Fruit fly (Drosophila melanogaster) whole organism, embryonic: ENCODE data around the gene Pp2A-29B.

Experiments
- B-H2 ChIP-seq: fragments of 200-800 bp; sonication (Bioruptor generic); optimal IDR thresholded peaks from 2 replicates; lab custom pipeline; 2018; ENCODE audit warnings: missing biosample characterization, mild to moderate bottlenecking, missing genetic modification characterization
- BEAF-32 ChIP-seq: fragments of 200-800 bp; sonication (Bioruptor generic); optimal IDR thresholded peaks from 3 replicates; lab custom pipeline; 2017; ENCODE audit warnings: missing biosample characterization, missing genetic modification characterization, mild to moderate bottlenecking, moderate library complexity, missing genetic modification reagents
- CG10147 ChIP-seq: fragments of 200-800 bp; sonication (Bioruptor generic); optimal IDR thresholded peaks from 2 replicates; lab custom pipeline; 2019; ENCODE audit warnings: missing biosample characterization, mild to moderate bottlenecking, missing genetic modification characterization, moderate library complexity
- CG10267 ChIP-seq: fragments of 200-800 bp; sonication (Bioruptor generic); optimal IDR thresholded peaks from 2 replicates; lab custom pipeline; 2018; ENCODE audit warnings: missing biosample characterization, mild to moderate bottlenecking, missing genetic modification characterization, moderate library complexity
- CG11695 ChIP-seq: fragments of 200-800 bp; sonication (Bioruptor generic); IDR thresholded peaks from 3 replicates; pipeline ENCODE4 v1.3.6; 2022; ENCODE audit warnings: missing biosample characterization, missing genetic modification characterization
- CG14014 ChIP-seq: fragments of 200-800 bp; sonication (Bioruptor generic); IDR thresholded peaks from 2 replicates; pipeline ENCODE4 v1.3.6; 2022; ENCODE audit warnings: missing biosample characterization, missing genetic modification characterization
- CG14965 ChIP-seq: fragments of 200-800 bp; sonication (Bioruptor generic); optimal IDR thresholded peaks from 2 replicates; lab custom pipeline; 2016; ENCODE audit warnings: missing biosample characterization, missing genetic modification characterization, borderline replicate concordance
- CG15011 ChIP-seq: fragments of 200-800 bp; sonication (Bioruptor generic); optimal IDR thresholded peaks from 3 replicates; lab custom pipeline; 2018; ENCODE audit warnings: missing biosample characterization, mild to moderate bottlenecking, missing genetic modification characterization
- CG15073 ChIP-seq: fragments of 200-800 bp; sonication (Bioruptor generic); optimal IDR thresholded peaks from 2 replicates; lab custom pipeline; 2016; ENCODE audit warnings: missing biosample characterization, missing genetic modification characterization
- CG17186 ChIP-seq: fragments of 200-800 bp; sonication (Bioruptor generic); optimal IDR thresholded peaks from 3 replicates; lab custom pipeline; 2017; ENCODE audit warnings: missing biosample characterization, missing genetic modification reagents, missing genetic modification characterization
- CG17328 ChIP-seq: fragments of 200-800 bp; sonication (Bioruptor generic); IDR thresholded peaks from 2 replicates; pipeline ENCODE4 v1.3.6; 2022; ENCODE audit warnings: missing biosample characterization, missing genetic modification characterization
- CG17385 ChIP-seq: fragments of 200-800 bp; sonication (Bioruptor generic); optimal IDR thresholded peaks from 3 replicates; lab custom pipeline; 2018; ENCODE audit warnings: missing biosample characterization, mild to moderate bottlenecking, missing genetic modification characterization
- CG18599 ChIP-seq: fragments of 200-800 bp; sonication (Bioruptor generic); optimal IDR thresholded peaks from 3 replicates; lab custom pipeline; 2017; ENCODE audit warnings: missing biosample characterization, missing genetic modification characterization, mild to moderate bottlenecking, moderate library complexity, missing genetic modification reagents
- CG31365 ChIP-seq: fragments of 200-800 bp; sonication (Bioruptor generic); optimal IDR thresholded peaks from 2 replicates; lab custom pipeline; 2018; ENCODE audit warnings: missing biosample characterization, mild to moderate bottlenecking, missing genetic modification characterization
- CG31388 ChIP-seq: fragments of 200-800 bp; sonication (Bioruptor generic); optimal IDR thresholded peaks from 2 replicates; lab custom pipeline; 2016; ENCODE audit warnings: missing biosample characterization, missing genetic modification characterization
- CG32767 ChIP-seq: fragments of 200-800 bp; sonication (Bioruptor generic); IDR thresholded peaks from 2 replicates; pipeline ENCODE4 v1.3.6; 2022; ENCODE audit warnings: missing biosample characterization, missing genetic modification characterization
- CG3838 ChIP-seq: fragments of 200-800 bp; sonication (Bioruptor generic); optimal IDR thresholded peaks from 3 replicates; lab custom pipeline; 2016; ENCODE audit warnings: missing biosample characterization, missing genetic modification characterization
- CG4282 ChIP-seq: fragments of 200-800 bp; sonication (Bioruptor generic); optimal IDR thresholded peaks from 2 replicates; lab custom pipeline; 2016; ENCODE audit warnings: missing biosample characterization, missing genetic modification characterization
- CG7839 ChIP-seq: fragments of 200-800 bp; sonication (Bioruptor generic); optimal IDR thresholded peaks from 3 replicates; lab custom pipeline; 2018; ENCODE audit warnings: missing biosample characterization, mild to moderate bottlenecking, missing genetic modification characterization, moderate library complexity
- Camta ChIP-seq: fragments of 200-800 bp; sonication (Bioruptor generic); optimal IDR thresholded peaks from 2 replicates; lab custom pipeline; 2016; ENCODE audit warnings: missing biosample characterization, missing genetic modification characterization
- Chrac-16 ChIP-seq: fragments of 200-800 bp; sonication (Bioruptor generic); optimal IDR thresholded peaks from 3 replicates; lab custom pipeline; 2016; ENCODE audit warnings: missing biosample characterization, missing genetic modification characterization
- CkIIα-i1 ChIP-seq: fragments of 200-800 bp; sonication (Bioruptor generic); IDR thresholded peaks from 2 replicates; pipeline ENCODE4 v1.3.6; 2022; ENCODE audit warnings: missing biosample characterization, missing genetic modification characterization
- Dll ChIP-seq: fragments of 200-800 bp; sonication (Bioruptor generic); IDR thresholded peaks from 4 replicates; pipeline ENCODE4 v1.3.6; 2022; ENCODE audit warnings: missing biosample characterization, missing genetic modification characterization; ENCODE audit not compliant: partially characterized antibody
- Doc2 ChIP-seq: fragments of 200-800 bp; sonication (Bioruptor generic); IDR thresholded peaks from 2 replicates; pipeline ENCODE4 v1.3.6; 2022; ENCODE audit warnings: missing biosample characterization, missing genetic modification characterization
- Fer3 ChIP-seq: fragments of 200-800 bp; sonication (Bioruptor generic); optimal IDR thresholded peaks from 2 replicates; lab custom pipeline; 2018; ENCODE audit warnings: missing biosample characterization, mild to moderate bottlenecking, missing genetic modification characterization, moderate library complexity
- GATAe ChIP-seq: fragments of 200-800 bp; sonication (Bioruptor generic); conservative IDR thresholded peaks from 2 replicates; pipeline ENCODE4 v1.3.6; 2022; ENCODE audit warnings: missing biosample characterization, missing genetic modification characterization
- Hand ChIP-seq: fragments of 200-800 bp; sonication (Bioruptor generic); optimal IDR thresholded peaks from 2 replicates; lab custom pipeline; 2017; ENCODE audit warnings: mild to moderate bottlenecking, missing biosample characterization, missing genetic modification reagents, missing genetic modification characterization
- Hmr ChIP-seq: fragments of 200-800 bp; sonication (Bioruptor generic); optimal IDR thresholded peaks from 3 replicates; lab custom pipeline; 2017; ENCODE audit warnings: mild to moderate bottlenecking, missing biosample characterization, missing genetic modification reagents, missing genetic modification characterization
- NK7.1 ChIP-seq: fragments of 200-800 bp; sonication (Bioruptor generic); optimal IDR thresholded peaks from 3 replicates; lab custom pipeline; 2016; ENCODE audit warnings: missing biosample characterization, missing genetic modification characterization
- Opbp ChIP-seq: fragments of 200-800 bp; sonication (Bioruptor generic); IDR thresholded peaks from 3 replicates; pipeline ENCODE4 v1.3.6; 2022; ENCODE audit warnings: missing biosample characterization, missing genetic modification characterization; ENCODE audit not compliant: partially characterized antibody
- PHDP ChIP-seq: fragments of 200-800 bp; sonication (Bioruptor generic); optimal IDR thresholded peaks from 3 replicates; lab custom pipeline; 2018; ENCODE audit warnings: missing biosample characterization, mild to moderate bottlenecking, missing genetic modification characterization, moderate library complexity
- Side ChIP-seq: fragments of 200-800 bp; sonication (Bioruptor generic); optimal IDR thresholded peaks from 2 replicates; lab custom pipeline; 2016; ENCODE audit warnings: missing biosample characterization, missing genetic modification characterization
- Ssrp ChIP-seq: fragments of 200-800 bp; sonication (Bioruptor generic); optimal IDR thresholded peaks from 2 replicates; lab custom pipeline; 2018; ENCODE audit warnings: missing biosample characterization, mild to moderate bottlenecking, missing genetic modification characterization, moderate library complexity
- TFAM ChIP-seq: fragments of 200-800 bp; sonication (Bioruptor generic); optimal IDR thresholded peaks from 2 replicates; lab custom pipeline; 2017; ENCODE audit warnings: missing biosample characterization, missing genetic modification characterization, inconsistent platforms
- br ChIP-seq: fragments of >200 bp; optimal IDR thresholded peaks from 2 replicates; lab custom pipeline; 2017
- cato ChIP-seq: fragments of 200-800 bp; sonication (Bioruptor generic); optimal IDR thresholded peaks from 2 replicates; lab custom pipeline; 2016; ENCODE audit warnings: missing biosample characterization, missing genetic modification characterization, borderline replicate concordance
- crol ChIP-seq: fragments of 200-800 bp; sonication (Bioruptor generic); IDR thresholded peaks from 2 replicates; pipeline ENCODE4 v1.3.6; 2022; ENCODE audit warnings: missing biosample characterization, missing genetic modification characterization
- dati ChIP-seq: fragments of 200-800 bp; sonication (Bioruptor generic); IDR thresholded peaks from 2 replicates; pipeline ENCODE4 v1.3.6; 2022; ENCODE audit warnings: missing biosample characterization, missing genetic modification characterization
- dpn ChIP-seq, 2 experiments: fragments of 200-800 bp; sonication (Bioruptor generic); optimal IDR thresholded peaks; 3 replicates each; lab custom pipeline; 2016; ENCODE audit warnings: missing biosample characterization in 2 of 2, missing genetic modification characterization in 2 of 2
- esg ChIP-seq: fragments of 200-800 bp; sonication (Bioruptor generic); conservative IDR thresholded peaks from 2 replicates; pipeline ENCODE4 v1.3.6; 2022; ENCODE audit warnings: missing biosample characterization, missing genetic modification characterization
- gfzf ChIP-seq: fragments of 200-800 bp; sonication (Bioruptor generic); optimal IDR thresholded peaks from 2 replicates; lab custom pipeline; 2016; ENCODE audit warnings: missing biosample characterization, mild to moderate bottlenecking, missing genetic modification characterization, moderate library complexity
- mld ChIP-seq: fragments of 200-800 bp; sonication (Bioruptor generic); IDR thresholded peaks from 3 replicates; pipeline ENCODE4 v1.3.6; 2022; ENCODE audit warnings: missing biosample characterization, missing genetic modification characterization; ENCODE audit not compliant: partially characterized antibody
- org-1 ChIP-seq: fragments of 200-800 bp; sonication (Bioruptor generic); optimal IDR thresholded peaks from 2 replicates; lab custom pipeline; 2017; ENCODE audit warnings: missing biosample characterization, missing genetic modification characterization
- prd ChIP-seq, 3 experiments: fragments of >200 bp in 2 of 3; fragments of 200-800 bp in 1 of 3; sonication (Bioruptor generic) in 1 of 3; optimal IDR thresholded peaks in 2 of 3; IDR thresholded peaks in 1 of 3; 2 replicates in 2 of 3; 3 replicates in 1 of 3; pipeline versions ENCODE4 v1.3.6 to Lab custom; 2017 to 2022; ENCODE audit warnings: missing biosample characterization in 1 of 3, missing genetic modification characterization in 1 of 3
- pzg ChIP-seq: fragments of 200-800 bp; sonication (Bioruptor generic); optimal IDR thresholded peaks from 3 replicates; lab custom pipeline; 2018; ENCODE audit warnings: missing biosample characterization, mild to moderate bottlenecking, missing genetic modification characterization, moderate library complexity
- slbo ChIP-seq: fragments of 200-800 bp; sonication (Bioruptor generic); IDR thresholded peaks from 2 replicates; pipeline ENCODE4 v1.3.6; 2022; ENCODE audit warnings: missing biosample characterization, missing genetic modification characterization
- tgo ChIP-seq: fragments of 200-800 bp; sonication (Bioruptor generic); IDR thresholded peaks from 3 replicates; pipeline ENCODE4 v1.3.6; 2022; ENCODE audit warnings: missing biosample characterization, missing genetic modification characterization
- vfl ChIP-seq: fragments of 200-800 bp; sonication (Bioruptor generic); optimal IDR thresholded peaks from 2 replicates; lab custom pipeline; 2016; ENCODE audit warnings: missing biosample characterization, missing genetic modification characterization
- yki ChIP-seq: fragments of >200 bp; optimal IDR thresholded peaks from 3 replicates; lab custom pipeline; 2018

The Pp2A-29B gene

DNA sequence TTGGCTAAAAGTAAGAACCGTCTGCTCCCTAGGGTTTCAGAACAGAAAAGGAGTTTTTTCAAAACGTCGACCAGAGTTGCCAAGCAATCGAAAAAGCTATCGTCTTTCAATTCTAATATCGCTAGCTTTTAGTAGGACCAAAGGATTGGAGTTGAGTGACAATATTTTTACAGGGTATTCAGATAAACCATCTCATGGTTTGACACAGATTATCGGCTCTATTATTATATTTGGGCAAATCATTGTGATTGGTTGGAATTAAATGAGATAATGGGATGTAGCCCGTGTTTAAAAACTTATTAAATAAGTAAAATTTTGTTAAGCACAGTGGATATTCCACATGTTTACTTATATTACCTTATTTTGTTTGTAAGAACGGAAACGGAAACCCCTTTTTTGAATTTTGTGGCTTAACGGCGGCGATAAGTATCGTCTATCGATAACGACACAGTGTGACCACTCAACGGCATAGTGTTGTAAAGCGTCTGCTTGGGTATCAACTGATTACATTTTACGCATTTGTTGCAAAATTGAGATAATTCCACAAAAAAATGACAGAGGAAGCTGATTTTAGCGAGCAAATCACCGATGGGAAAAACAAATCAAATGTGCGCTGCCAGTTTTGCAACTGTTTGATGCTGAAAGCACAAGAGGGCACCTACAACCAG, 45.8 kb upstream of the Pp2A-29B start, which contains the start of the genes mtsh and strat (continued):
- TF ChIP-seq CG18599 (peak; percentile 66), pzg (GFP tag; lab: Kevin White, UChicago) (peak; percentile 84), CG10267 (tag; lab: Kevin White, UChicago) (peak; percentile 95), dpn (GFP tag; optimal IDR thresholded peaks at IDR 0.05; lab: Kevin White, UChicago) (peak; percentile 38 to 51), CkIIα-i1 (GFP tag; lab: Robert Waterston, UW) (no peak), CG10147 (GFP tag; lab: Kevin White, UChicago) (no peak), Hand (GFP tag; lab: Kevin White, UChicago) (no peak), CG32767 (no peak), gfzf (GFP tag; lab: Kevin White, UChicago) (peak; percentile 50), Ssrp (tag; lab: Kevin White, UChicago) (peak; percentile 28), Fer3 (tag; lab: Kevin White, UChicago) (peak; percentile 73), Hmr (peak; percentile 78), Dll (GFP tag; lab: Robert Waterston, UW) (peak; percentile 64; the same call in 2 of the 4 replicates), NK7.1 (GFP tag; lab: Kevin White, UChicago) (no peak), CG3838 (GFP tag; lab: Kevin White, UChicago) (no peak), Doc2 (GFP tag; lab: Robert Waterston, UW) (no peak), mld (GFP tag; lab: Robert Waterston, UW) (no peak), prd (optimal IDR thresholded peaks at IDR 0.05; lab: Kevin White, UChicago) (no peak), prd (GFP tag; IDR thresholded peaks at IDR 0.05; lab: Robert Waterston, UW) (peak; percentile 30; the same call in 1 of the 3 replicates), br (lab: Kevin White, UChicago) (no peak), Side (GFP tag; lab: Kevin White, UChicago) (peak; percentile 72), yki (lab: Kevin White, UChicago) (no peak), vfl (GFP tag; lab: Kevin White, UChicago) (peak; percentile 38), CG4282 (no peak), CG15011 (peak; percentile 66), TFAM (GFP tag; lab: Kevin White, UChicago) (peak; percentile 21), CG17186 (GFP tag; lab: Kevin White, UChicago) (peak; percentile 40), Chrac-16 (GFP tag; lab: Kevin White, UChicago) (no peak), esg (GFP tag; lab: Robert Waterston, UW) (no peak), crol (GFP tag; lab: Robert Waterston, UW) (no peak), PHDP (peak; percentile 49), GATAe (GFP tag; lab: Robert Waterston, UW) (peak; percentile 63; the same call in 1 of the 2 replicates), slbo (GFP tag; lab: Robert Waterston, UW) (peak; percentile 62), BEAF-32 (GFP tag; lab: Kevin White, UChicago) (peak; percentile 59), CG7839 (tag; lab: Kevin White, UChicago) (no peak), cato (GFP tag; lab: Kevin White, UChicago) (peak; percentile 13), tgo (GFP tag; lab: Robert Waterston, UW) (peak; percentile 41; the same call in 2 of the 3 replicates), CG17328 (GFP tag; lab: Robert Waterston, UW) (peak; percentile 70), Camta (no peak), dati (GFP tag; lab: Robert Waterston, UW) (0 out of 2 replicates have a peak, but pooled peaks have one; percentile 14), org-1 (GFP tag; lab: Kevin White, UChicago) (peak; percentile 8), CG31388 (GFP tag; lab: Kevin White, UChicago) (no peak), CG14965 (GFP tag; lab: Kevin White, UChicago) (no peak), CG17385 (peak; percentile 47), Opbp (peak; percentile 57; the same call in 1 of the 3 replicates), CG11695 (GFP tag; lab: Robert Waterston, UW) (no peak), B-H2 (GFP tag; lab: Kevin White, UChicago) (peak; percentile 59), CG15073 (GFP tag; lab: Kevin White, UChicago) (no peak), CG31365 (tag; lab: Kevin White, UChicago) (peak; percentile 64), CG14014 (GFP tag; lab: Robert Waterston, UW) (peak; percentile 9; the same call in 1 of the 2 replicates)
